Worm (Caenorhabditis elegans): ENCODE data around the gene Y54F10AM.11.

The Y54F10AM.11 gene

ce11 chrIII:2577982-2578381, 14.2 kb upstream of the Y54F10AM.11 start:
- TF ChIP-seq R02D3.7 (tag; optimal IDR thresholded peaks at IDR 0.05) (no peak), skn-1 (tag; optimal IDR thresholded peaks at IDR 0.05) (no peak), daf-12 (tag; optimal IDR thresholded peaks at IDR 0.05) (no peak), lin-39 (tag; optimal IDR thresholded peaks at IDR 0.05) (no peak), unc-62 (GFP tag; optimal IDR thresholded peaks at IDR 0.05) (no peak), nhr-67 (tag; optimal IDR thresholded peaks at IDR 0.05) (no peak), sea-2 (GFP tag; optimal IDR thresholded peaks at IDR 0.05) (no peak)

- TF ChIP-seq unc-39 (tag; optimal IDR thresholded peaks at IDR 0.05) = no peak
- TF ChIP-seq fkh-10 (GFP tag; optimal IDR thresholded peaks at IDR 0.05) = peak; percentile 34
- TF ChIP-seq ceh-9 (tag; optimal IDR thresholded peaks at IDR 0.05) = no peak
- no peak for TF ChIP-seq mdl-1 (tag; optimal IDR thresholded peaks at IDR 0.05)
- peak; percentile 50 for TF ChIP-seq pha-4 (tag; optimal IDR thresholded peaks at IDR 0.05)
- no peak for TF ChIP-seq nhr-12 (tag; optimal IDR thresholded peaks at IDR 0.05)
- peak; percentile 10 for TF ChIP-seq egl-5 (tag; optimal IDR thresholded peaks at IDR 0.05)
- no peak for TF ChIP-seq elt-1 (tag; optimal IDR thresholded peaks at IDR 0.05)
- no peak for TF ChIP-seq nhr-237 (tag; optimal IDR thresholded peaks at IDR 0.05)
- TF ChIP-seq tbx-2 (tag; optimal IDR thresholded peaks at IDR 0.05) = peak; percentile 2
- peak; percentile 39 for TF ChIP-seq nhr-23 (tag; optimal IDR thresholded peaks at IDR 0.05)
- TF ChIP-seq aly-2 (tag; optimal IDR thresholded peaks at IDR 0.05) = no peak
- TF ChIP-seq ztf-4 (tag; optimal IDR thresholded peaks at IDR 0.05) = no peak
- TF ChIP-seq hmg-11 (tag; optimal IDR thresholded peaks at IDR 0.05) = peak; percentile 57
- no peak for TF ChIP-seq pqm-1 (tag; optimal IDR thresholded peaks at IDR 0.05)
- TF ChIP-seq jun-1 (tag; optimal IDR thresholded peaks at IDR 0.05) = peak; percentile 25
- peak; percentile 58 for TF ChIP-seq ceh-28 (tag; optimal IDR thresholded peaks at IDR 0.05)
- no peak for TF ChIP-seq ZK546.5 (tag; optimal IDR thresholded peaks at IDR 0.05)
- TF ChIP-seq nfya-1 (tag; optimal IDR thresholded peaks at IDR 0.05; ENCODE audit: insufficient read depth) = peak; percentile 84
- TF ChIP-seq lin-15B (tag; optimal IDR thresholded peaks at IDR 0.05) = peak; percentile 69
- peak; percentile 60 for TF ChIP-seq snpc-4 (tag; optimal IDR thresholded peaks at IDR 0.05)
- TF ChIP-seq skn-1 (tag; optimal IDR thresholded peaks at IDR 0.05) = no peak
- TF ChIP-seq nhr-28 (tag; optimal IDR thresholded peaks at IDR 0.05) = no peak
- no peak for TF ChIP-seq nhr-67 (tag; optimal IDR thresholded peaks at IDR 0.05)
- TF ChIP-seq R02D3.7 (tag; optimal IDR thresholded peaks at IDR 0.05) = no peak
- TF ChIP-seq daf-12 (tag; optimal IDR thresholded peaks at IDR 0.05) = no peak
- no peak for TF ChIP-seq ceh-16 (tag; optimal IDR thresholded peaks at IDR 0.05)
- peak; percentile 26 for TF ChIP-seq elt-2 (tag; optimal IDR thresholded peaks at IDR 0.05)
- TF ChIP-seq lsy-12 (tag; optimal IDR thresholded peaks at IDR 0.05) = no peak
- peak; percentile 27 for TF ChIP-seq unc-62 (GFP tag; optimal IDR thresholded peaks at IDR 0.05)
- no peak for TF ChIP-seq sea-2 (GFP tag; optimal IDR thresholded peaks at IDR 0.05)
- no peak for TF ChIP-seq nhr-43 (tag; optimal IDR thresholded peaks at IDR 0.05; ENCODE audit: poor library complexity, severe bottlenecking)
- TF ChIP-seq lin-39 (tag; optimal IDR thresholded peaks at IDR 0.05) = peak; percentile 50
- TF ChIP-seq nhr-25 (tag; optimal IDR thresholded peaks at IDR 0.05) = no peak
These were observed 12.8 kb upstream of the Y54F10AM.11 start for ce11 chrIII:2576360-2577259.

ce11 chrIII:2575635-2576164, 11.9 kb upstream of the Y54F10AM.11 start, which contains the start of gene Y54F10AR.1:
Y54F10AR.1 (minus strand) TSS chrIII:2575685.
- no peak for TF ChIP-seq snpc-4 (tag; optimal IDR thresholded peaks at IDR 0.05)
- TF ChIP-seq lin-39 (tag; optimal IDR thresholded peaks at IDR 0.05) = no peak
- TF ChIP-seq nfya-1 (tag; optimal IDR thresholded peaks at IDR 0.05; ENCODE audit: insufficient read depth) = no peak
- no peak for TF ChIP-seq R02D3.7 (tag; optimal IDR thresholded peaks at IDR 0.05)
- no peak for TF ChIP-seq mml-1 (tag; optimal IDR thresholded peaks at IDR 0.05)
- no peak for TF ChIP-seq nhr-67 (tag; optimal IDR thresholded peaks at IDR 0.05)
- no peak for TF ChIP-seq nhr-12 (tag; optimal IDR thresholded peaks at IDR 0.05)
- no peak for TF ChIP-seq skn-1 (tag; optimal IDR thresholded peaks at IDR 0.05)

- TF ChIP-seq nfya-1 (tag; optimal IDR thresholded peaks at IDR 0.05; ENCODE audit: insufficient read depth) (peak; percentile 93), lin-39 (tag; optimal IDR thresholded peaks at IDR 0.05) (no peak)
These were observed 8.6 kb upstream of the Y54F10AM.11 start for ce11 chrIII:2572421-2572820.
